Worm (Caenorhabditis elegans): ENCODE measurements around the gene F40G9.6.

F40G9.6 gene

ce11 chrIII:145078-145477 is 34.3 kb upstream of the F40G9.6 start, which contains the start of the genes T17A3.12 and fbxb-83:
TSS of gene T17A3.12 (minus strand) at chrIII:145178.
TSS of gene fbxb-83 (minus strand) at chrIII:145211.
- no peak for TF ChIP-seq dmd-4 (tag; optimal IDR thresholded peaks at IDR 0.05; ENCODE audit: borderline replicate concordance)

- TF ChIP-seq hlh-30 (tag; optimal IDR thresholded peaks at IDR 0.05; ENCODE audit: insufficient read depth) (no peak), ceh-34 (tag; optimal IDR thresholded peaks at IDR 0.05) (no peak), lin-11 (tag; optimal IDR thresholded peaks at IDR 0.05) (no peak), syd-9 (tag; optimal IDR thresholded peaks at IDR 0.05) (no peak), ceh-9 (tag; optimal IDR thresholded peaks at IDR 0.05) (no peak), ceh-2 (tag; optimal IDR thresholded peaks at IDR 0.05) (no peak), sox-4 (tag; optimal IDR thresholded peaks at IDR 0.05) (no peak), ceh-31 (tag; optimal IDR thresholded peaks at IDR 0.05) (no peak), K09A11.1 (tag; optimal IDR thresholded peaks at IDR 0.05; ENCODE audit: insufficient read depth) (no peak), tbx-7 (tag; optimal IDR thresholded peaks at IDR 0.05) (no peak), zip-5 (tag; optimal IDR thresholded peaks at IDR 0.05) (no peak), hlh-8 (tag; optimal IDR thresholded peaks at IDR 0.05) (no peak), gmeb-2 (tag; optimal IDR thresholded peaks at IDR 0.05) (no peak), pag-3 (tag; optimal IDR thresholded peaks at IDR 0.05; ENCODE audit: borderline replicate concordance) (no peak), pqm-1 (tag; optimal IDR thresholded peaks at IDR 0.05) (no peak), eyg-1 (tag; optimal IDR thresholded peaks at IDR 0.05) (no peak), K02D7.2 (tag; optimal IDR thresholded peaks at IDR 0.05) (no peak)
Measured at ce11 chrIII:146369-146768, 33.0 kb upstream of the F40G9.6 start, which contains the start of gene fbxb-84. TSS of gene fbxb-84 (minus strand) at chrIII:146469.

- TF ChIP-seq nhr-11 (tag; optimal IDR thresholded peaks at IDR 0.05) (no peak), ceh-24 (tag; optimal IDR thresholded peaks at IDR 0.05) (no peak)
Measured at ce11 chrIII:147570-148076, 31.7 kb upstream of the F40G9.6 start, which contains the start of gene sqst-5. TSS of gene sqst-5 (minus strand) at chrIII:147620.

ce11 chrIII:149132-149531 is 30.2 kb upstream of the F40G9.6 start:
- TF ChIP-seq madf-2 (tag; optimal IDR thresholded peaks at IDR 0.05): no peak
- TF ChIP-seq tbx-7 (tag; optimal IDR thresholded peaks at IDR 0.05): no peak
- TF ChIP-seq gmeb-2 (tag; optimal IDR thresholded peaks at IDR 0.05): no peak
- no peak for TF ChIP-seq ceh-24 (tag; optimal IDR thresholded peaks at IDR 0.05)
- TF ChIP-seq ceh-34 (tag; optimal IDR thresholded peaks at IDR 0.05): no peak
- TF ChIP-seq C38D4.7 (GFP tag; optimal IDR thresholded peaks at IDR 0.05): no peak
- no peak for TF ChIP-seq pha-2 (tag; optimal IDR thresholded peaks at IDR 0.05)
- no peak for TF ChIP-seq ceh-19 (GFP tag; optimal IDR thresholded peaks at IDR 0.05)
- no peak for TF ChIP-seq sox-4 (tag; optimal IDR thresholded peaks at IDR 0.05)
- no peak for TF ChIP-seq unc-55 (GFP tag; optimal IDR thresholded peaks at IDR 0.05)
- TF ChIP-seq tbx-2 (tag; optimal IDR thresholded peaks at IDR 0.05): no peak
- TF ChIP-seq lim-6 (tag; optimal IDR thresholded peaks at IDR 0.05): no peak
- no peak for TF ChIP-seq ceh-48 (tag; optimal IDR thresholded peaks at IDR 0.05)
- TF ChIP-seq ceh-2 (tag; optimal IDR thresholded peaks at IDR 0.05): no peak
- no peak for TF ChIP-seq fax-1 (tag; optimal IDR thresholded peaks at IDR 0.05)
- TF ChIP-seq dve-1 (tag; optimal IDR thresholded peaks at IDR 0.05): no peak

- no peak for TF ChIP-seq hlh-30 (tag; optimal IDR thresholded peaks at IDR 0.05; ENCODE audit: insufficient read depth)
- no peak for TF ChIP-seq odd-2 (tag; optimal IDR thresholded peaks at IDR 0.05)
- TF ChIP-seq ahr-1 (tag; optimal IDR thresholded peaks at IDR 0.05): no peak
- TF ChIP-seq nfya-1 (tag; optimal IDR thresholded peaks at IDR 0.05): no peak
- no peak for TF ChIP-seq ceh-30 (tag; optimal IDR thresholded peaks at IDR 0.05)
- no peak for TF ChIP-seq zip-5 (tag; optimal IDR thresholded peaks at IDR 0.05)
- no peak for TF ChIP-seq ttx-3 (tag; optimal IDR thresholded peaks at IDR 0.05)
- TF ChIP-seq ama-1 (optimal IDR thresholded peaks at IDR 0.05): no peak
- no peak for TF ChIP-seq madf-2 (tag; optimal IDR thresholded peaks at IDR 0.05)
- no peak for TF ChIP-seq pha-2 (tag; optimal IDR thresholded peaks at IDR 0.05)
- no peak for TF ChIP-seq ceh-2 (tag; optimal IDR thresholded peaks at IDR 0.05)
- TF ChIP-seq pha-4 (tag; optimal IDR thresholded peaks at IDR 0.05): no peak
- TF ChIP-seq pax-1 (tag; optimal IDR thresholded peaks at IDR 0.05): no peak
- no peak for TF ChIP-seq lin-11 (tag; optimal IDR thresholded peaks at IDR 0.05)
- no peak for TF ChIP-seq ceh-6 (GFP tag; optimal IDR thresholded peaks at IDR 0.05)
- TF ChIP-seq ztf-16 (tag; optimal IDR thresholded peaks at IDR 0.05): no peak
- TF ChIP-seq sox-4 (tag; optimal IDR thresholded peaks at IDR 0.05): no peak
Measured at ce11 chrIII:151084-151483, 28.3 kb upstream of the F40G9.6 start.
